Fruit fly (Drosophila melanogaster): ENCODE results near the gene AnxB11.

AnxB11 gene

DNA sequence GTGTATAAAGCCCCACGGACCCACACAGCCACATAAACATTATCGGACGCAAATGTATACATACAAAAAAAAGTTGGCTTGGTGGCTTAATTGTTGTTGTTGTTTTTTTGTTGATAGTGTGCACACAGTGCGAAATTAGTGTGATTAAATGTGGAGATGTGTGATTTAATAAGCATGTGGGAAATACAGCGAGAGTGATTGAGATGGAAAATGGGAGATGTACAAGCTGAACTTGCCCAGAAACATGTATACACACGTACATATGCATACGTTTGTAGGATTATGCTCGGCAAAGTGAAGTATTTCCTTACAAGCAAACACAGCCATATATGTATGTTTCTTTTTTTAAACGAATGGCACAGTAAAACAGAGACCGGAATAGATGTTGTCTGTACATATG, 48.5 kb downstream of the AnxB11 start:
- no peak for TF ChIP-seq CG3919 (GFP tag; optimal IDR thresholded peaks at IDR 0.05)
- peak; percentile 63 for TF ChIP-seq Lpt (GFP tag; optimal IDR thresholded peaks at IDR 0.05)
- no peak for TF ChIP-seq lz (GFP tag; optimal IDR thresholded peaks at IDR 0.05)
- 0 out of 2 replicates have a peak, but pooled peaks have one; percentile 19 for TF ChIP-seq Gug (GFP tag; IDR thresholded peaks at IDR 0.05)
- TF ChIP-seq Hr38 (GFP tag; optimal IDR thresholded peaks at IDR 0.05), result no peak
- no peak for TF ChIP-seq CG31627 (GFP tag; optimal IDR thresholded peaks at IDR 0.05)
- no peak for TF ChIP-seq salr (GFP tag; optimal IDR thresholded peaks at IDR 0.05)
- TF ChIP-seq CG8119 (GFP tag; IDR thresholded peaks at IDR 0.05), result peak; percentile 45; the same call in 1 of the 3 replicates
- TF ChIP-seq CG10669 (GFP tag; optimal IDR thresholded peaks at IDR 0.05), result no peak
- peak; percentile 28 for TF ChIP-seq CG3032 (tag; optimal IDR thresholded peaks at IDR 0.05)
- TF ChIP-seq CG15336 (GFP tag; IDR thresholded peaks at IDR 0.05), result peak; percentile 66
- TF ChIP-seq vri (GFP tag; optimal IDR thresholded peaks at IDR 0.05), result peak; percentile 5
- TF ChIP-seq esn (GFP tag; optimal IDR thresholded peaks at IDR 0.05), result peak; percentile 16
- TF ChIP-seq dac (GFP tag; optimal IDR thresholded peaks at IDR 0.05), result peak; percentile 39
- TF ChIP-seq Hr4 (GFP tag; optimal IDR thresholded peaks at IDR 0.05), result peak; percentile 39
- no peak for TF ChIP-seq CG11294 (GFP tag; IDR thresholded peaks at IDR 0.05)
- peak; percentile 79 for TF ChIP-seq Eip78C (GFP tag)
- TF ChIP-seq svp (GFP tag), result no peak
- peak; percentile 40 for TF ChIP-seq Ets96B (tag; optimal IDR thresholded peaks at IDR 0.05)

DNA sequence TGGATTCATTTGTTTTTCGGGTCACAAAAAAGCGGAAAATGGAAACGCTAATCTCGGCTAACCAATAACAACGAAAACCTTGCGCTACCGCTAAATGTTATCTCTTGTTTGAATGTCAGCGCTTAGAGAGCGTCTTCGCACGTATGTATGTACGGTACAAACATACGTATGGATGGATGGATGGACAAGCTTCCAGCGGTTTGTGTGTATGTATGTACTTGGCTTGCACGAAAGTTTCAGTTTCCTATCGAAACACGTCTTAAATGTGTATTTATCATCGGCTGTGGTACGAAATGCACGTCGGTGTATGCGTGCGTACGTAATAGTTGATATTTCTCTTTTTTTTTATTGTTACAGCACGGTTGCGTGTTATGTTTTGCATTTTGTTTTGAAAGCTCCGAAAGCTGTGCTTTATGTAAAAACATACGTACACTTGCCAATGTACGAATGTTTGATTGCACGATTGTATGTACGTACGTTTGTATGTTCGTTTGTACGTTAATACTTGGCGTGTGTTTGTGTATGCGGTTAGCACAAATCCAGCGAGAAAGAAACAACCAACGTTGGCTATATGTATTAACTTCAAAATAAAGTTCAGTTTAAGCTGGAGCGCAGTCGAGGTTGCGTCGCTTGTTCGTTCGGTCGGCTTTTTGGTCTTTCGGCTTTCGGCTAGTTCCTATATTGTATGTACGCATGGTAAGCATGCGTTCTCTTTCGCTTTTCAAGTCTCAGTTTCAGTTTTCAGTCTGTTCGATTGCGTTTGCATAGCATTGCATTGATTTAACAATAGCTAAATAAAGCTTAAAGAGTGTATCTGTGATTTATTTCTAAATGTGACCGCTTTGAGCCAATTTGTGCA, 49.3 kb downstream of the AnxB11 start, which contains the start of gene Fur2:
Gene Fur2, plus strand, starts transcription at position 595 of the 859 bp plus-strand sequence.
- TF ChIP-seq spab (GFP tag; optimal IDR thresholded peaks at IDR 0.05) (no peak), Blimp-1 (GFP tag; optimal IDR thresholded peaks at IDR 0.05) (no peak), CG6276 (GFP tag; optimal IDR thresholded peaks at IDR 0.05) (peak; percentile 61), acj6 (GFP tag; optimal IDR thresholded peaks at IDR 0.05) (no peak), CG11902 (GFP tag; optimal IDR thresholded peaks at IDR 0.05) (no peak), Lpt (GFP tag; optimal IDR thresholded peaks at IDR 0.05) (no peak), topi (GFP tag; optimal IDR thresholded peaks at IDR 0.05) (no peak), Ets96B (tag; optimal IDR thresholded peaks at IDR 0.05) (no peak), CG7368 (GFP tag; optimal IDR thresholded peaks at IDR 0.05) (no peak), CG11294 (GFP tag; IDR thresholded peaks at IDR 0.05) (no peak), vri (GFP tag; optimal IDR thresholded peaks at IDR 0.05) (peak; percentile 61), CG10669 (GFP tag; optimal IDR thresholded peaks at IDR 0.05) (no peak), Hr39 (GFP tag; optimal IDR thresholded peaks at IDR 0.05) (no peak), Hr38 (GFP tag; optimal IDR thresholded peaks at IDR 0.05) (no peak), fd85E (GFP tag; optimal IDR thresholded peaks at IDR 0.05) (no peak), salr (GFP tag; optimal IDR thresholded peaks at IDR 0.05) (no peak), Sox15 (GFP tag; optimal IDR thresholded peaks at IDR 0.05) (no peak), Sox14 (GFP tag; optimal IDR thresholded peaks at IDR 0.05) (no peak), pdm3 (GFP tag; optimal IDR thresholded peaks at IDR 0.05) (no peak), CG8119 (GFP tag; IDR thresholded peaks at IDR 0.05) (peak; percentile 50; the same call in 1 of the 3 replicates), dsx (GFP tag; optimal IDR thresholded peaks at IDR 0.05; ENCODE audit: poor library complexity, severe bottlenecking) (no peak), CG31627 (GFP tag; optimal IDR thresholded peaks at IDR 0.05) (no peak), CG15336 (GFP tag; IDR thresholded peaks at IDR 0.05) (peak; percentile 37; the same call in 1 of the 2 replicates), Eip75B (GFP tag; optimal IDR thresholded peaks at IDR 0.05) (no peak), CG3919 (GFP tag; optimal IDR thresholded peaks at IDR 0.05) (no peak), Smox (GFP tag; optimal IDR thresholded peaks at IDR 0.05) (no peak), Eip93F (GFP tag; optimal IDR thresholded peaks at IDR 0.05) (no peak), CG9139 (GFP tag; optimal IDR thresholded peaks at IDR 0.05) (no peak), ss (GFP tag; optimal IDR thresholded peaks at IDR 0.05) (peak; percentile 46 to 83), CG6808 (GFP tag; optimal IDR thresholded peaks at IDR 0.05) (peak; percentile 25), CG6854 (GFP tag; optimal IDR thresholded peaks at IDR 0.05) (no peak), Gug (GFP tag; IDR thresholded peaks at IDR 0.05) (no peak), esn (GFP tag; optimal IDR thresholded peaks at IDR 0.05) (no peak), fd59A (GFP tag; optimal IDR thresholded peaks at IDR 0.05) (no peak), svp (GFP tag) (no peak), CG3032 (tag; optimal IDR thresholded peaks at IDR 0.05) (no peak), Sox102F (GFP tag; optimal IDR thresholded peaks at IDR 0.05) (no peak), cyc (GFP tag; optimal IDR thresholded peaks at IDR 0.05) (no peak)
